Worm (Caenorhabditis elegans) whole organism, L3 larva: Measurements from ENCODE around the gene C16C8.25.

Experiments used
- ceh-82 ChIP-seq: fragments of 150-350 bp; optimal IDR thresholded peaks from 2 replicates; lab custom pipeline; 2014; ENCODE audit warnings: missing biosample characterization, missing genetic modification characterization
- eor-1 ChIP-seq, 2 experiments: fragments of 150-350 bp; optimal IDR thresholded peaks; 2 replicates each; lab custom pipeline; 2014 to 2018; ENCODE audit warnings: missing biosample characterization in 2 of 2, missing genetic modification characterization in 2 of 2
- nhr-25 ChIP-seq: sonication (generic microtip); optimal IDR thresholded peaks from 2 replicates; lab custom pipeline; 2017; ENCODE audit warnings: missing biosample characterization, missing genetic modification characterization
- snpc-4 ChIP-seq: fragments of 150-350 bp; optimal IDR thresholded peaks from 2 replicates; lab custom pipeline; 2014; ENCODE audit warnings: missing biosample characterization, missing genetic modification characterization
- tbx-2 ChIP-seq: sonication (generic microtip); optimal IDR thresholded peaks from 2 replicates; lab custom pipeline; 2016; ENCODE audit warnings: mild to moderate bottlenecking, missing genetic modification characterization, missing compliant biosample characterization

ce11 chrII:3434893-3435503 is 14.0 kb upstream of the C16C8.25 start:
- no peak for TF ChIP-seq ceh-82 (tag; lab: Kevin White, UChicago)
- peak; percentile 78 for TF ChIP-seq snpc-4
- peak; percentile 56 for TF ChIP-seq nhr-25 (tag; lab: Kevin White, UChicago)
- no peak for TF ChIP-seq eor-1 (tag; optimal IDR thresholded peaks at IDR 0.05; lab: Kevin White, UChicago)
- TF ChIP-seq tbx-2 (tag; lab: Kevin White, UChicago) = no peak
